Worm (Caenorhabditis elegans) whole organism, L1 larva: ENCODE data around the gene cec-7.

Experiments used
- C16A3.4 ChIP-seq: fragments of 150-350 bp; optimal IDR thresholded peaks from 2 replicates; lab custom pipeline; 2014; ENCODE audit warnings: missing biosample characterization, missing genetic modification characterization
- F16B12.6 ChIP-seq: fragments of 150-350 bp; optimal IDR thresholded peaks from 2 replicates; lab custom pipeline; 2014; ENCODE audit warnings: missing biosample characterization, missing genetic modification characterization
- Y116A8C.19 ChIP-seq: sonication (generic microtip); optimal IDR thresholded peaks from 2 replicates; lab custom pipeline; 2016; ENCODE audit warnings: missing compliant biosample characterization, missing genetic modification characterization, borderline replicate concordance
- ama-1 ChIP-seq: fragments of 150-350 bp; optimal IDR thresholded peaks from 2 replicates; lab custom pipeline; 2014
- blmp-1 ChIP-seq: fragments of 150-350 bp; optimal IDR thresholded peaks from 2 replicates; lab custom pipeline; 2014; ENCODE audit warnings: missing biosample characterization, missing genetic modification characterization
- ceh-8 ChIP-seq: fragments of 200-800 bp; sonication (Bioruptor generic); optimal IDR thresholded peaks from 2 replicates; lab custom pipeline; 2018; ENCODE audit warnings: mild to moderate bottlenecking, missing genetic modification characterization, moderate library complexity, missing compliant biosample characterization
- ceh-88 ChIP-seq: fragments of 200-800 bp; sonication (Bioruptor generic); IDR thresholded peaks from 2 replicates; pipeline ENCODE4 v1.3.6; 2022; ENCODE audit warnings: missing genetic modification characterization, missing compliant biosample characterization
- ceh-90 ChIP-seq: sonication (generic microtip); optimal IDR thresholded peaks from 2 replicates; lab custom pipeline; 2016; ENCODE audit warnings: missing genetic modification characterization, missing compliant biosample characterization
- efl-1 ChIP-seq, 4 experiments: fragments of 150-350 bp; optimal IDR thresholded peaks in 3 of 4; peaks in 1 of 4; 1 replicate in 1 of 4; 2 replicates in 3 of 4; lab custom pipeline; 2014; ENCODE audit warnings: missing biosample characterization in 2 of 4, missing genetic modification characterization in 2 of 4, missing genetic modification reagents in 2 of 4
- egl-27 ChIP-seq, 2 experiments: fragments of 150-350 bp in 1 of 2; sonication (generic microtip); optimal IDR thresholded peaks; 3 replicates each; lab custom pipeline; 2017 to 2018; ENCODE audit warnings: missing biosample characterization in 2 of 2, missing genetic modification characterization in 2 of 2, missing genetic modification reagents in 2 of 2
- elt-2 ChIP-seq: sonication (generic microtip); optimal IDR thresholded peaks from 2 replicates; lab custom pipeline; 2016; ENCODE audit warnings: missing genetic modification characterization, mild to moderate bottlenecking, inconsistent platforms, missing compliant biosample characterization, missing genetic modification reagents
- elt-3 ChIP-seq, 6 experiments: fragments of 150-350 bp in 1 of 6; sonication (generic microtip); optimal IDR thresholded peaks; 2 replicates each; lab custom pipeline; 2017 to 2018; ENCODE audit warnings: missing biosample characterization in 6 of 6, missing genetic modification characterization in 6 of 6, inconsistent platforms in 1 of 6
- fkh-8 ChIP-seq: sonication (generic microtip); optimal IDR thresholded peaks from 2 replicates; lab custom pipeline; 2016; ENCODE audit warnings: mild to moderate bottlenecking, missing genetic modification characterization, missing compliant biosample characterization
- hlh-17 ChIP-seq: fragments of 200-800 bp; sonication (Bioruptor generic); optimal IDR thresholded peaks from 2 replicates; lab custom pipeline; 2018; ENCODE audit warnings: missing genetic modification characterization, mild to moderate bottlenecking, missing compliant biosample characterization, moderate library complexity, borderline replicate concordance
- hlh-4 ChIP-seq: sonication (generic microtip); optimal IDR thresholded peaks from 2 replicates; lab custom pipeline; 2016; ENCODE audit warnings: mild to moderate bottlenecking, missing genetic modification characterization, missing compliant biosample characterization
- irx-1 ChIP-seq: sonication (generic microtip); optimal IDR thresholded peaks from 2 replicates; lab custom pipeline; 2016; ENCODE audit warnings: missing genetic modification characterization, missing compliant biosample characterization
- lin-13 ChIP-seq: fragments of 150-350 bp; optimal IDR thresholded peaks from 2 replicates; lab custom pipeline; 2014; ENCODE audit warnings: missing biosample characterization, missing genetic modification reagents, missing genetic modification characterization
- lin-14 ChIP-seq: fragments of 200-800 bp; sonication (Bioruptor generic); optimal IDR thresholded peaks from 2 replicates; lab custom pipeline; 2018; ENCODE audit warnings: mild to moderate bottlenecking, missing genetic modification characterization, moderate library complexity, missing compliant biosample characterization
- lin-35 ChIP-seq, 2 experiments: fragments of 150-350 bp; optimal IDR thresholded peaks; 2 replicates each; lab custom pipeline; 2014; ENCODE audit warnings: missing biosample characterization in 2 of 2, missing genetic modification characterization in 2 of 2, missing genetic modification reagents in 2 of 2
- lir-3 ChIP-seq: sonication (generic microtip); optimal IDR thresholded peaks from 2 replicates; lab custom pipeline; 2016; ENCODE audit warnings: mild to moderate bottlenecking, missing genetic modification characterization, moderate library complexity, missing compliant biosample characterization; ENCODE audit not compliant: poor library complexity
- lsy-2 ChIP-seq, 2 experiments: fragments of 150-350 bp; optimal IDR thresholded peaks; 2 replicates each; lab custom pipeline; 2014; ENCODE audit warnings: missing biosample characterization in 2 of 2, missing genetic modification characterization in 2 of 2
- mdl-1 ChIP-seq, 2 experiments: fragments of 150-350 bp; optimal IDR thresholded peaks; 2 replicates each; lab custom pipeline; 2014 to 2017; ENCODE audit warnings: missing biosample characterization in 2 of 2, missing genetic modification characterization in 2 of 2, inconsistent platforms in 1 of 2
- nhr-11 ChIP-seq: fragments of 150-350 bp; optimal IDR thresholded peaks from 2 replicates; lab custom pipeline; 2014; ENCODE audit warnings: missing biosample characterization, missing genetic modification characterization
- nhr-19 ChIP-seq: fragments of 200-800 bp; sonication (Bioruptor generic); conservative IDR thresholded peaks from 2 replicates; pipeline ENCODE4 v1.3.6; 2022; ENCODE audit warnings: missing genetic modification characterization, missing compliant biosample characterization
- nhr-20 ChIP-seq: sonication (generic microtip); optimal IDR thresholded peaks from 2 replicates; lab custom pipeline; 2016; ENCODE audit warnings: mild to moderate bottlenecking, missing genetic modification characterization, missing compliant biosample characterization
- nhr-71 ChIP-seq: sonication (generic microtip); optimal IDR thresholded peaks from 2 replicates; lab custom pipeline; 2016; ENCODE audit warnings: mild to moderate bottlenecking, missing genetic modification characterization, moderate library complexity, missing compliant biosample characterization
- nhr-76 ChIP-seq: sonication (generic microtip); optimal IDR thresholded peaks from 2 replicates; lab custom pipeline; 2017; ENCODE audit warnings: missing biosample characterization, missing genetic modification characterization
- nhr-84 ChIP-seq: sonication (generic microtip); optimal IDR thresholded peaks from 2 replicates; lab custom pipeline; 2017; ENCODE audit warnings: missing biosample characterization, missing genetic modification characterization
- nhr-85 ChIP-seq: sonication (generic microtip); peaks from one replicate; lab custom pipeline; 2016; ENCODE audit warnings: missing genetic modification characterization, inconsistent platforms, missing compliant biosample characterization
- pax-3 ChIP-seq: fragments of 200-800 bp; sonication (Bioruptor generic); optimal IDR thresholded peaks from 2 replicates; lab custom pipeline; 2018; ENCODE audit warnings: mild to moderate bottlenecking, missing genetic modification characterization, moderate library complexity, missing compliant biosample characterization
- rnt-1 ChIP-seq: sonication (generic microtip); optimal IDR thresholded peaks from 2 replicates; lab custom pipeline; 2016; ENCODE audit warnings: mild to moderate bottlenecking, missing genetic modification characterization, moderate library complexity, missing compliant biosample characterization
- snpc-4 ChIP-seq: fragments of 150-350 bp; optimal IDR thresholded peaks from 2 replicates; lab custom pipeline; 2014; ENCODE audit warnings: missing biosample characterization, missing genetic modification characterization
- snu-23 ChIP-seq: sonication (generic microtip); optimal IDR thresholded peaks from 2 replicates; lab custom pipeline; 2016; ENCODE audit warnings: missing genetic modification characterization, missing compliant biosample characterization
- swsn-7 ChIP-seq: sonication (generic microtip); optimal IDR thresholded peaks from 2 replicates; lab custom pipeline; 2016; ENCODE audit warnings: missing genetic modification characterization, missing compliant biosample characterization
- tbx-2 ChIP-seq: sonication (generic microtip); optimal IDR thresholded peaks from 2 replicates; lab custom pipeline; 2016; ENCODE audit warnings: missing genetic modification characterization, missing compliant biosample characterization
- tlp-1 ChIP-seq: fragments of 150-350 bp; optimal IDR thresholded peaks from 2 replicates; lab custom pipeline; 2014; ENCODE audit warnings: missing biosample characterization, missing genetic modification characterization
- unc-130 ChIP-seq: fragments of 150-350 bp; optimal IDR thresholded peaks from 2 replicates; lab custom pipeline; 2017; ENCODE audit warnings: missing biosample characterization, missing genetic modification characterization, inconsistent platforms
- vab-15 ChIP-seq: sonication (generic microtip); optimal IDR thresholded peaks from 2 replicates; lab custom pipeline; 2017; ENCODE audit warnings: missing genotype, mild to moderate bottlenecking, missing genetic modification characterization, missing compliant biosample characterization
- xbp-1 ChIP-seq: sonication (generic microtip); optimal IDR thresholded peaks from 2 replicates; lab custom pipeline; 2016; ENCODE audit warnings: missing genetic modification characterization, missing compliant biosample characterization

The cec-7 gene

ce11 chrIII:12841328-12841727, 36.0 kb downstream of the cec-7 start (continued):
- TF ChIP-seq hlh-4 (tag; lab: Kevin White, UChicago), result no peak
- no peak for TF ChIP-seq rnt-1 (tag; lab: Kevin White, UChicago)

- TF ChIP-seq efl-1 (optimal IDR thresholded peaks at IDR 0.05; lab: Kevin White, UChicago) (no peak), efl-1 (GFP tag; optimal IDR thresholded peaks at IDR 0.05 in 1 of 2; lab: Kevin White, UChicago) (peak in 1 of 2 experiments; percentile 38), unc-130 (tag; lab: Kevin White, UChicago) (no peak)
Observed at ce11 chrIII:12840204-12840603, 37.2 kb downstream of the cec-7 start.

ce11 chrIII:12838913-12839366, 38.4 kb downstream of the cec-7 start, which contains the start of gene Y37D8A.4:
TSS of gene Y37D8A.4 (minus strand) at chrIII:12838963.
- TF ChIP-seq nhr-85 (tag; lab: Kevin White, UChicago), result peak; percentile 90
- peak; percentile 13 for TF ChIP-seq vab-15 (tag; lab: Kevin White, UChicago)
- no peak for TF ChIP-seq ceh-88 (GFP tag; lab: Robert Waterston, UW)
- TF ChIP-seq nhr-20, result peak; percentile 21
- TF ChIP-seq lin-14, result peak; percentile 85
- TF ChIP-seq fkh-8 (tag; lab: Kevin White, UChicago), result no peak
- no peak for TF ChIP-seq lir-3 (tag; lab: Kevin White, UChicago)
- TF ChIP-seq nhr-19 (GFP tag; lab: Robert Waterston, UW), result peak; percentile 50
- TF ChIP-seq swsn-7 (tag; lab: Kevin White, UChicago), result no peak
- TF ChIP-seq ama-1, result no peak
- no peak for TF ChIP-seq nhr-11 (tag; lab: Kevin White, UChicago)
- TF ChIP-seq elt-2 (tag; lab: Kevin White, UChicago), result peak; percentile 22
- no peak for TF ChIP-seq hlh-17
- TF ChIP-seq unc-130 (tag; lab: Kevin White, UChicago), result peak; percentile 28
- no peak for TF ChIP-seq Y116A8C.19 (tag; lab: Kevin White, UChicago)
- TF ChIP-seq xbp-1 (tag; lab: Kevin White, UChicago), result no peak
- TF ChIP-seq egl-27 (tag; optimal IDR thresholded peaks at IDR 0.05; lab: Kevin White, UChicago), result no peak
- TF ChIP-seq nhr-76 (tag; lab: Kevin White, UChicago), result no peak
- peak in 1 of 6 experiments; percentile 41 for TF ChIP-seq elt-3 (tag; optimal IDR thresholded peaks at IDR 0.05; lab: Kevin White, UChicago)
- peak; percentile 58 for TF ChIP-seq blmp-1 (tag; lab: Kevin White, UChicago)
- TF ChIP-seq lsy-2 (tag; optimal IDR thresholded peaks at IDR 0.05; lab: Kevin White, UChicago), result peak; percentile 12 to 13
- no peak for TF ChIP-seq tlp-1 (tag; lab: Kevin White, UChicago)
- TF ChIP-seq C16A3.4, result no peak
- peak; percentile 31 for TF ChIP-seq pax-3 (tag; lab: Kevin White, UChicago)
- no peak for TF ChIP-seq F16B12.6
- TF ChIP-seq ceh-8 (GFP tag; lab: Kevin White, UChicago), result no peak
- no peak for TF ChIP-seq ceh-90
- peak; percentile 38 for TF ChIP-seq nhr-71 (tag; lab: Kevin White, UChicago)
- peak; percentile 4 for TF ChIP-seq lin-13 (GFP tag; lab: Kevin White, UChicago)
- peak; percentile 14 for TF ChIP-seq snu-23
- no peak for TF ChIP-seq tbx-2
- TF ChIP-seq irx-1 (tag; lab: Kevin White, UChicago), result no peak
- no peak for TF ChIP-seq snpc-4
- peak in 1 of 2 experiments; percentile 81 for TF ChIP-seq mdl-1 (tag; optimal IDR thresholded peaks at IDR 0.05; lab: Kevin White, UChicago)
- peak in 1 of 2 experiments; percentile 49 for TF ChIP-seq lin-35 (GFP tag; optimal IDR thresholded peaks at IDR 0.05; lab: Kevin White, UChicago)
- TF ChIP-seq nhr-84 (tag; lab: Kevin White, UChicago), result no peak
